Worm (Caenorhabditis elegans): ENCODE measurements around the gene Y69E1A.8.

ce11 chrIV:10951997-10952396, 14.4 kb upstream of the Y69E1A.8 start, which contains the start of gene Y69E1A.3:
- no peak for TF ChIP-seq daf-12 (tag; optimal IDR thresholded peaks at IDR 0.05)
- no peak for TF ChIP-seq madf-5 (GFP tag; IDR thresholded peaks at IDR 0.05)
- no peak for TF ChIP-seq unc-130 (GFP tag; optimal IDR thresholded peaks at IDR 0.05)
- no peak for TF ChIP-seq nhr-25 (tag; optimal IDR thresholded peaks at IDR 0.05; ENCODE audit: borderline replicate concordance, insufficient read depth)
- no peak for TF ChIP-seq unc-39 (tag; optimal IDR thresholded peaks at IDR 0.05)
